Worm (Caenorhabditis elegans) whole organism, L4 larva: ENCODE measurements around the gene adt-1.

Experiments
- D1046.2 ChIP-seq: fragments of 200-800 bp; sonication (Bioruptor generic); IDR thresholded peaks from 2 replicates; pipeline ENCODE4 v1.3.6; 2022; ENCODE audit warnings: missing genetic modification characterization, missing compliant biosample characterization
- F49E8.2 ChIP-seq: sonication (generic microtip); optimal IDR thresholded peaks from 2 replicates; lab custom pipeline; 2016; ENCODE audit warnings: missing compliant biosample characterization, mild to moderate bottlenecking, missing genetic modification characterization, borderline replicate concordance
- T26A8.4 ChIP-seq: fragments of 200-800 bp; sonication (Bioruptor generic); IDR thresholded peaks from 2 replicates; pipeline ENCODE4 v1.3.6; 2022; ENCODE audit warnings: missing genetic modification characterization, missing compliant biosample characterization
- Y75B8A.6 ChIP-seq: fragments of 200-800 bp; sonication (Bioruptor generic); IDR thresholded peaks from 2 replicates; pipeline ENCODE4 v1.3.6; 2022; ENCODE audit warnings: missing genetic modification reagents, missing genetic modification characterization, missing compliant biosample characterization
- ZK546.5 ChIP-seq, 2 experiments: sonication (generic microtip); optimal IDR thresholded peaks; 2 replicates each; lab custom pipeline; 2017; ENCODE audit warnings: missing biosample characterization in 2 of 2, missing genetic modification characterization in 2 of 2
- aha-1 ChIP-seq: fragments of 150-350 bp; peaks from one replicate; lab custom pipeline; 2014; ENCODE audit warnings: missing biosample characterization, missing genetic modification characterization
- aly-2 ChIP-seq: sonication (generic microtip); optimal IDR thresholded peaks from 2 replicates; lab custom pipeline; 2018; ENCODE audit warnings: missing biosample characterization, missing genetic modification characterization
- ama-1 ChIP-seq: fragments of 150-350 bp; optimal IDR thresholded peaks from 2 replicates; lab custom pipeline; 2014; ENCODE audit warnings: inconsistent platforms, mixed read lengths
- arid-1 ChIP-seq: fragments of 200-800 bp; sonication (Bioruptor generic); conservative IDR thresholded peaks from 2 replicates; pipeline ENCODE4 v1.3.6; 2022; ENCODE audit warnings: missing genetic modification reagents, missing genetic modification characterization, missing compliant biosample characterization
- daf-16 ChIP-seq, 3 experiments: sonication (generic microtip); optimal IDR thresholded peaks; 2 replicates each; lab custom pipeline; 2016 to 2017; ENCODE audit warnings: missing genetic modification characterization in 3 of 3, missing genetic modification reagents in 3 of 3, mild to moderate bottlenecking in 2 of 3, missing compliant biosample characterization in 2 of 3, missing biosample characterization in 1 of 3, moderate library complexity in 1 of 3
- daf-19 ChIP-seq: fragments of 200-800 bp; sonication (Bioruptor generic); conservative IDR thresholded peaks from 2 replicates; pipeline ENCODE4 v1.3.6; 2022; ENCODE audit warnings: missing genetic modification characterization, missing compliant biosample characterization
- dmd-8 ChIP-seq: fragments of 200-800 bp; sonication (Bioruptor generic); IDR thresholded peaks from 2 replicates; pipeline ENCODE4 v1.3.6; 2022; ENCODE audit warnings: missing genetic modification characterization, missing compliant biosample characterization
- dpl-1 ChIP-seq: fragments of 150-350 bp; optimal IDR thresholded peaks from 2 replicates; lab custom pipeline; 2014; ENCODE audit warnings: missing biosample characterization, missing genetic modification reagents, missing genetic modification characterization
- duxl-1 ChIP-seq: sonication (generic microtip); optimal IDR thresholded peaks from 2 replicates; lab custom pipeline; 2016; ENCODE audit warnings: mild to moderate bottlenecking, missing genetic modification characterization, moderate library complexity, missing compliant biosample characterization; ENCODE audit not compliant: poor library complexity
- egl-27 ChIP-seq: sonication (generic microtip); optimal IDR thresholded peaks from 3 replicates; lab custom pipeline; 2017; ENCODE audit warnings: missing biosample characterization, missing genetic modification reagents, missing genetic modification characterization
- fkh-10 ChIP-seq: fragments of 150-350 bp; optimal IDR thresholded peaks from 2 replicates; lab custom pipeline; 2014; ENCODE audit warnings: missing biosample characterization, missing genetic modification reagents, missing genetic modification characterization
- fos-1 ChIP-seq: fragments of 150-350 bp; optimal IDR thresholded peaks from 2 replicates; lab custom pipeline; 2014; ENCODE audit warnings: missing biosample characterization, missing genetic modification characterization
- hif-1 ChIP-seq, 2 experiments: sonication (generic microtip); optimal IDR thresholded peaks; 2 replicates each; lab custom pipeline; 2016 to 2017; ENCODE audit warnings: missing compliant biosample characterization in 2 of 2, missing genetic modification characterization in 2 of 2, missing genetic modification reagents in 2 of 2, missing genotype in 2 of 2, mild to moderate bottlenecking in 1 of 2
- hlh-30 ChIP-seq: sonication (generic microtip); optimal IDR thresholded peaks from 2 replicates; lab custom pipeline; 2017; ENCODE audit warnings: antibody characterized with exemption, mild to moderate bottlenecking, missing genetic modification characterization, missing compliant biosample characterization; ENCODE audit not compliant: insufficient read depth
- lin-1 ChIP-seq: fragments of 200-800 bp; sonication (Bioruptor generic); IDR thresholded peaks from 2 replicates; pipeline ENCODE4 v1.3.6; 2022; ENCODE audit warnings: missing genetic modification reagents, missing genetic modification characterization, missing compliant biosample characterization
- lin-15B ChIP-seq: fragments of 150-350 bp; sonication (generic microtip); optimal IDR thresholded peaks from 3 replicates; lab custom pipeline; 2014; ENCODE audit warnings: missing biosample characterization, missing genetic modification characterization
- lin-38 ChIP-seq: fragments of 200-800 bp; sonication (Bioruptor generic); IDR thresholded peaks from 2 replicates; pipeline ENCODE4 v1.3.6; 2022; ENCODE audit warnings: missing genetic modification reagents, missing genetic modification characterization, missing compliant biosample characterization
- lin-39 ChIP-seq: fragments of 150-350 bp; optimal IDR thresholded peaks from 2 replicates; lab custom pipeline; 2014; ENCODE audit warnings: missing biosample characterization, missing genetic modification reagents, missing genetic modification characterization
- lsy-2 ChIP-seq, 2 experiments: fragments of 150-350 bp in 1 of 2; sonication (generic microtip) in 1 of 2; optimal IDR thresholded peaks; 2 replicates each; lab custom pipeline; 2014 to 2017; ENCODE audit warnings: missing biosample characterization in 2 of 2, missing genetic modification characterization in 2 of 2
- madf-5 ChIP-seq, 2 experiments: fragments of 200-800 bp; sonication (Bioruptor generic); IDR thresholded peaks; 2 replicates each; pipeline ENCODE4 v1.3.6; 2022; ENCODE audit warnings: missing compliant biosample characterization in 2 of 2, missing genetic modification characterization in 2 of 2
- madf-9 ChIP-seq: fragments of 200-800 bp; sonication (Bioruptor generic); conservative IDR thresholded peaks from 2 replicates; pipeline ENCODE4 v1.3.6; 2022; ENCODE audit warnings: missing genetic modification reagents, missing genetic modification characterization, missing compliant biosample characterization
- mep-1 ChIP-seq: fragments of 150-350 bp; sonication (generic microtip); optimal IDR thresholded peaks from 3 replicates; lab custom pipeline; 2014; ENCODE audit warnings: missing biosample characterization, missing genetic modification characterization
- mes-2 ChIP-seq: sonication (generic microtip); optimal IDR thresholded peaks from 2 replicates; lab custom pipeline; 2016; ENCODE audit warnings: missing genotype, mild to moderate bottlenecking, missing genetic modification characterization, missing compliant biosample characterization; ENCODE audit not compliant: poor library complexity, severe bottlenecking
- nhr-10 ChIP-seq: fragments of 150-350 bp; optimal IDR thresholded peaks from 2 replicates; lab custom pipeline; 2014; ENCODE audit warnings: missing biosample characterization, missing genetic modification characterization
- nhr-102 ChIP-seq: sonication (generic microtip); optimal IDR thresholded peaks from 2 replicates; lab custom pipeline; 2016; ENCODE audit warnings: mild to moderate bottlenecking, missing genetic modification characterization, moderate library complexity, missing compliant biosample characterization
- nhr-11 ChIP-seq: fragments of 150-350 bp; optimal IDR thresholded peaks from 2 replicates; lab custom pipeline; 2014; ENCODE audit warnings: missing biosample characterization, missing genetic modification characterization
- nhr-25 ChIP-seq: sonication (generic microtip); optimal IDR thresholded peaks from 2 replicates; lab custom pipeline; 2017; ENCODE audit warnings: missing genetic modification characterization, mild to moderate bottlenecking, missing compliant biosample characterization, antibody characterized with exemption, moderate library complexity, borderline replicate concordance; ENCODE audit not compliant: insufficient read depth
- nhr-48 ChIP-seq: sonication (generic microtip); optimal IDR thresholded peaks from 2 replicates; lab custom pipeline; 2016; ENCODE audit warnings: mild to moderate bottlenecking, missing genetic modification characterization, missing compliant biosample characterization
- nhr-6 ChIP-seq: fragments of 150-350 bp; optimal IDR thresholded peaks from 2 replicates; lab custom pipeline; 2014; ENCODE audit warnings: missing biosample characterization, missing genetic modification characterization
- nhr-77 ChIP-seq: fragments of 150-350 bp; optimal IDR thresholded peaks from 2 replicates; lab custom pipeline; 2014; ENCODE audit warnings: missing biosample characterization, missing genetic modification characterization
- pha-4 ChIP-seq, 2 experiments: fragments of 150-350 bp in 1 of 2; fragments of 200-800 bp in 1 of 2; sonication (Bioruptor generic) in 1 of 2; IDR thresholded peaks in 1 of 2; optimal IDR thresholded peaks in 1 of 2; 2 replicates each; pipeline versions ENCODE4 v1.3.6 to Lab custom; 2014 to 2022; ENCODE audit warnings: missing genetic modification characterization in 2 of 2, missing genetic modification reagents in 2 of 2, missing biosample characterization in 1 of 2, missing compliant biosample characterization in 1 of 2
- pqm-1 ChIP-seq: sonication (generic microtip); optimal IDR thresholded peaks from 2 replicates; lab custom pipeline; 2017; ENCODE audit warnings: missing biosample characterization, missing genetic modification characterization
- rbr-2 ChIP-seq: sonication (generic microtip); optimal IDR thresholded peaks from 2 replicates; lab custom pipeline; 2016; ENCODE audit warnings: missing genotype, missing genetic modification characterization, missing compliant biosample characterization
- set-16 ChIP-seq: fragments of 200-800 bp; sonication (Bioruptor generic); IDR thresholded peaks from 2 replicates; pipeline ENCODE4 v1.3.6; 2022; ENCODE audit warnings: missing genetic modification reagents, missing genetic modification characterization, missing compliant biosample characterization
- vab-7 ChIP-seq: fragments of 200-800 bp; sonication (Bioruptor generic); IDR thresholded peaks from 2 replicates; pipeline ENCODE4 v1.3.6; 2022; ENCODE audit warnings: missing genetic modification reagents, missing genetic modification characterization, missing compliant biosample characterization
- zag-1 ChIP-seq: fragments of 150-350 bp; optimal IDR thresholded peaks from 2 replicates; lab custom pipeline; 2014; ENCODE audit warnings: missing biosample characterization, missing genetic modification characterization
- zfp-2 ChIP-seq: sonication (generic microtip); optimal IDR thresholded peaks from 2 replicates; lab custom pipeline; 2016; ENCODE audit warnings: mild to moderate bottlenecking, missing genetic modification characterization, missing compliant biosample characterization
- zfp-3 ChIP-seq: fragments of 200-800 bp; sonication (Bioruptor generic); conservative IDR thresholded peaks from 2 replicates; pipeline ENCODE4 v1.3.6; 2022; ENCODE audit warnings: missing genetic modification reagents, missing genetic modification characterization, missing compliant biosample characterization
- zip-11 ChIP-seq: fragments of 200-800 bp; sonication (Bioruptor generic); IDR thresholded peaks from 2 replicates; pipeline ENCODE4 v1.3.6; 2022; ENCODE audit warnings: missing genetic modification characterization, missing compliant biosample characterization

The adt-1 gene

DNA sequence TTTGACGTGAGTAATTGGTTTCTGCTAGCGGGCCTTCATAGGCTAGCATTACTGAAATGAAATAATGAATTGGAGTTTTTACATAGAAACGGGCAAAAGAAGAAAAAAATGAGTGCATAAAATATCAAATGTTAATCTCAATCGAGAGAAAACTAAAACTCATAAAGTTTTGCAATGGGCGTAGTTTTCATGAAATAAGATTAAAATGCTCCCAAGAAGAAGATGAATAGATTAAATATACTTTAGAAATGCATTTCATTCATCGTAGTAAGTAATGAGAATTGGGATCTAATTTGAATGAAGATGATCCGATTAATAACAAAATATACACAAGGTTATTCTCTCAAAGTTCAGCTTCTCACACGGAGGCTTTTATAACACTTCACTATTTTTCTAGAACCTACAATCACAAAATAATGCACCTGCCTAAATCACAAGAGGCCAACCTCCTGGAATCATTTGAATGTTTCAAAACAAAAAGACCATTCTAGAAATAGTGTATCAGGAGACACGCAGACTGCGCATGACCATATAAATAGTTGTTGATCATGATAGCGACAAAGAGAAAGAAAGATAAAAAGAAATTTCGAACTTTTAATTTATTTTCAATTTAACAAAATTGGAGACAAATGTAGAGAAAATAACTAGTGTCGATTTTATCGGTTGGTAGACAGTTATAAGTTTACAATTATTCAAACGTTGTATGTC is 10.7 kb upstream of the adt-1 start, which contains the start of gene nhr-17 (continued):
- TF ChIP-seq nhr-77 (tag; lab: Kevin White, UChicago) (peak; percentile 30), nhr-11 (tag; lab: Kevin White, UChicago) (peak; percentile 15), dpl-1 (GFP tag; lab: Kevin White, UChicago) (no peak), rbr-2 (tag; lab: Kevin White, UChicago) (no peak), mes-2 (tag; lab: Kevin White, UChicago) (no peak), hlh-30 (tag; lab: Kevin White, UChicago) (peak; percentile 97), ZK546.5 (tag; optimal IDR thresholded peaks at IDR 0.05; lab: Kevin White, UChicago) (no peak), lin-38 (no peak), madf-5 (GFP tag; IDR thresholded peaks at IDR 0.05; lab: Robert Waterston, UW) (no peak), ama-1 (lab: Kevin White, UChicago) (no peak), nhr-10 (tag; lab: Kevin White, UChicago) (no peak), daf-19 (GFP tag; lab: Robert Waterston, UW) (no peak), arid-1 (GFP tag; lab: Robert Waterston, UW) (no peak), nhr-48 (tag; lab: Kevin White, UChicago) (no peak), egl-27 (tag; lab: Kevin White, UChicago) (no peak), hif-1 (tag; optimal IDR thresholded peaks at IDR 0.05; lab: Kevin White, UChicago) (no peak), mep-1 (peak; percentile 44), aly-2 (no peak), nhr-6 (tag; lab: Kevin White, UChicago) (no peak), pha-4 (GFP tag; IDR thresholded peaks at IDR 0.05; lab: Robert Waterston, UW) (no peak), pha-4 (tag; optimal IDR thresholded peaks at IDR 0.05; lab: Kevin White, UChicago) (no peak), lin-39 (tag; lab: Kevin White, UChicago) (no peak), F49E8.2 (tag; lab: Kevin White, UChicago) (no peak)

DNA sequence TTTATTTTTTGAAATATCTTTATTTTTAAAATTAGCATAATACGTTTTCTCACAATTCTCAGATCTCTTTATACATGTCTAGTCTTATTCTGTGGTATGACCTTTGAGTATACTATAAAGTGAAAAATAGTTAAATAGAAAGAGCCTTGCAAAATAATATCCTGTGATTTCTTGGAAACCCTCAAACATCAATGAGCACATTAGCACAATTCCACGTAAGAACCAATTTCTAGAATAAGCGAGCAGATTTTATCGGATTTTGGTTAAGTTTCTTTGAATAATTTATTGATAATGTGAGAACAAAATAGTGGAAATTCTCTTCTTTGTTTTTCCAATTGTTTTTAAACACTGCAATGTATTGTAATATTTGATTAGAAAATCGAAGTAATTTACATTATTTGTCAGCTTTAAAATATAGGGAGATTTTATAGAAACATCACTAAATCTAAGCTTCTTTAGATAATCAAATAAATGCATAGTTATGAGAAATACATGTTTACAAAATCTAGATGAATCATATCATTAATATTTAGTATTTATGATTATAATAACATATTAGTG is 9.6 kb upstream of the adt-1 start:
- TF ChIP-seq aha-1 (tag; lab: Kevin White, UChicago): peak; percentile 97
- no peak for TF ChIP-seq lin-39 (tag; lab: Kevin White, UChicago)
- TF ChIP-seq D1046.2 (GFP tag; lab: Robert Waterston, UW): no peak
- peak; percentile 28 for TF ChIP-seq nhr-11 (tag; lab: Kevin White, UChicago)
- no peak for TF ChIP-seq zag-1 (tag; lab: Kevin White, UChicago)

DNA sequence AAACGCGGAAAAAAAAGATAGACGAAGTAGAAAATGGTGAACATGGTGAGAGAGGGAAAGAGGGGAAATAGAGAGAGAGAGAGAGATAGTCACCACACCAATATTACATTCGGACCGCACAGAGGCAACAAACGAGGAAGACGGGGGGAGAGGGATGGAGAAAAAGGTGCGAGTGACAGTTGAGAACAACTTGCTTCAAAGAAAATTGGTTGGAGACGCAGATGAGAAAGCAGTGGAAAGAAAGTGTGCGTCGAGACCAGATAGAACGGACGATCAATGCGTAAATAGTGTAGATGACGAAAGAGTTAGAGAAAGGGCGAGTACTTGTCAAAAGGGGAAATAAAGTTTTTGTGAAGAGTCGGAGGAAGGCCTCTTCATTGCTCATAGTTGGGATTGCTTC is 8.2 kb upstream of the adt-1 start:
- TF ChIP-seq daf-16 (GFP tag; optimal IDR thresholded peaks at IDR 0.05; lab: Kevin White, UChicago) (peak in 1 of 2 experiments; percentile 30), daf-16 (tag; optimal IDR thresholded peaks at IDR 0.05; lab: Kevin White, UChicago) (peak; percentile 56), zip-11 (GFP tag; lab: Robert Waterston, UW) (no peak), pqm-1 (peak; percentile 14), nhr-102 (tag; lab: Kevin White, UChicago) (peak; percentile 41), nhr-25 (tag; lab: Kevin White, UChicago) (peak; percentile 17), set-16 (peak; percentile 21; the same call in 1 of the 2 replicates), lin-1 (GFP tag; lab: Robert Waterston, UW) (no peak), dmd-8 (GFP tag; lab: Robert Waterston, UW) (no peak), nhr-6 (tag; lab: Kevin White, UChicago) (peak; percentile 44), daf-19 (GFP tag; lab: Robert Waterston, UW) (no peak), zfp-2 (tag; lab: Kevin White, UChicago) (no peak), nhr-48 (tag; lab: Kevin White, UChicago) (peak; percentile 54), T26A8.4 (GFP tag; lab: Robert Waterston, UW) (no peak), fos-1 (tag; lab: Kevin White, UChicago) (no peak), madf-9 (GFP tag; lab: Robert Waterston, UW) (peak; percentile 42; the same call in 1 of the 2 replicates), vab-7 (GFP tag; lab: Robert Waterston, UW) (no peak), lin-15B (no peak), hif-1 (tag; optimal IDR thresholded peaks at IDR 0.05; lab: Kevin White, UChicago) (peak in 1 of 2 experiments; percentile 67), lsy-2 (tag; optimal IDR thresholded peaks at IDR 0.05; lab: Kevin White, UChicago) (peak; percentile 77 to 81), zfp-3 (GFP tag; lab: Robert Waterston, UW) (no peak), duxl-1 (peak; percentile 38), fkh-10 (GFP tag; lab: Kevin White, UChicago) (peak; percentile 87), rbr-2 (tag; lab: Kevin White, UChicago) (peak; percentile 88), Y75B8A.6 (GFP tag; lab: Robert Waterston, UW) (no peak)
